Worm (Caenorhabditis elegans): ENCODE results near the gene C26B2.8.

DNA sequence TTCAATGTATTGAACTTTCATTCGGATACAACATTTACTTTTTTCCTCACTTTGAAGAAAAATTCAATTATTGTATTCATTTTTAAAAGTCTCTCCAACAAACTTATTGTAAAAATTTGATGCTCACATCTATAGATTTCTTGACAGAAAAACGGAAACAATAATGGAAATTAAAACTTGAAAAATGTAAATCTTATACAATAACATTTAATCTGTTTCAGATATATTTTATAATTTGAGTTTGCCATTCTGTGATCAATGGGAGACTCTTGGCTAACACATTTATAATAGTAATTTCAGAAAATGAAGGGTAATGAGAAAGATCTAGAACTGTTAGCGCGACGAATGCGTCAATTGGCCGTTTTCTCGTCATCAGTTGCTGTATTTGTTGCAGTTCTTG is 25.6 kb upstream of the C26B2.8 start, which contains the start of gene col-115:
- TF ChIP-seq elt-1 (tag; optimal IDR thresholded peaks at IDR 0.05) = no peak
- no peak for TF ChIP-seq unc-62 (GFP tag; optimal IDR thresholded peaks at IDR 0.05)
- no peak for TF ChIP-seq lin-39 (tag; optimal IDR thresholded peaks at IDR 0.05)
- no peak for TF ChIP-seq fkh-10 (GFP tag; optimal IDR thresholded peaks at IDR 0.05)
- TF ChIP-seq ceh-28 (tag; optimal IDR thresholded peaks at IDR 0.05) = no peak
- TF ChIP-seq nhr-237 (tag; optimal IDR thresholded peaks at IDR 0.05) = no peak
- no peak for TF ChIP-seq sea-2 (GFP tag; optimal IDR thresholded peaks at IDR 0.05)
- TF ChIP-seq elt-3 (tag; optimal IDR thresholded peaks at IDR 0.05) = no peak
- no peak for TF ChIP-seq ama-1 (optimal IDR thresholded peaks at IDR 0.05)
- TF ChIP-seq snpc-4 (tag; optimal IDR thresholded peaks at IDR 0.05) = no peak
- no peak for TF ChIP-seq nhr-28 (tag; optimal IDR thresholded peaks at IDR 0.05)
- no peak for TF ChIP-seq nhr-11 (tag; optimal IDR thresholded peaks at IDR 0.05)
